Worm (Caenorhabditis elegans) whole organism, L1 larva: Measurements from ENCODE around the gene Y46E12A.3.

ENCODE experiments used
- aly-2 ChIP-seq: fragments of 150-350 bp; optimal IDR thresholded peaks from 2 replicates; lab custom pipeline; 2014; ENCODE audit warnings: missing biosample characterization, missing genetic modification characterization
- fkh-10 ChIP-seq: sonication (generic microtip); optimal IDR thresholded peaks from 2 replicates; lab custom pipeline; 2017; ENCODE audit warnings: missing biosample characterization, missing genetic modification reagents, missing genetic modification characterization
- fkh-8 ChIP-seq: sonication (generic microtip); optimal IDR thresholded peaks from 2 replicates; lab custom pipeline; 2016; ENCODE audit warnings: mild to moderate bottlenecking, missing genetic modification characterization, missing compliant biosample characterization
- unc-62 ChIP-seq: fragments of 150-350 bp; optimal IDR thresholded peaks from 2 replicates; lab custom pipeline; 2014; ENCODE audit warnings: missing biosample characterization, missing genetic modification reagents, missing genetic modification characterization
- unc-86 ChIP-seq: sonication (generic microtip); optimal IDR thresholded peaks from 2 replicates; lab custom pipeline; 2016; ENCODE audit warnings: missing genetic modification characterization, missing compliant biosample characterization

DNA sequence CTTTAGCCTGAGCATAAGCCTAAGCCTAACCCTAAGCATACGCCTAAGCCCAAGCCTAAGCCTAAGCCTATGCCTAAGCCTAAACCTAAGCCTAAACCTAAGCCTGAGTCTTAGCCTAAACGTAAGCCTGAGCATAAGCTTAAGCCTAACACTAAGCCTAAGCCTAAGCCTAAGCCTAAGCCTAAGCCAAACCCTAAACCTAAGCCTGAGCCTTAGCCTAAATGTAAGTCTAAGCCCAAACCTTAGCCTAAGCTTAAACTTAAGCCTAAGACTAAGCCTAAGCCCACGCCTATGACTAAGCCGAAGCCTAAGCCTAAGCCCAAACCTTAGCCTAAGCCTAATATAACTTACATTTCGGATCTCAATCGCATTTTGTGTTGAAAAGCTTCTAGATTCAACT, 50.7 kb downstream of the Y46E12A.3 start:
- TF ChIP-seq unc-86 (tag; lab: Kevin White, UChicago) = no peak
- no peak for TF ChIP-seq fkh-8 (tag; lab: Kevin White, UChicago)
- TF ChIP-seq aly-2 (tag; lab: Kevin White, UChicago) = no peak
- TF ChIP-seq fkh-10 (GFP tag; lab: Kevin White, UChicago) = no peak
- TF ChIP-seq unc-62 (GFP tag; lab: Kevin White, UChicago) = no peak
